Worm (Caenorhabditis elegans): Measurements from ENCODE around the gene ZC239.6.

ZC239.6 gene

DNA sequence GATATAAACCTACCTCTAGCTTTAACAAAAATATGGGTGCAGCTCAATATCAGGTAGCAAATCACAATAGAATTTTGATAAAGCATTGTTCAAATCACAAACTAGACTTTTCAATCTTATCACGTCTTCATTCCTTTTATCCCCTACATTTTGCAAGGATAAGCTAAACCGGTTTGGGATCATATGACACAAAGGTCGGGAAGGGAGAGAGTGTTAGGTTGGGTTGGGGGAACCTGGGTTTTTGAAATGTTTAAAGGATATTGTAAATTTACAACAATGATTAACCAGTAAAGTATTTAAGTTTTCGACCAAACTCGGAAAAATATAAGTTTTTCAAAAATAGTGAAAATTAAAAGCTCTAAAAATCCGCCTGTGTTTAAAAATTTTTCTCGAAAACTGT is 34.6 kb downstream of the ZC239.6 start, which contains the start of gene C17F4.12:
C17F4.12 (minus strand) TSS at position 101 of the 400 bp plus-strand sequence.
- TF ChIP-seq ztf-29 (GFP tag; IDR thresholded peaks at IDR 0.05) (no peak), klf-2 (GFP tag; conservative IDR thresholded peaks at IDR 0.05) (no peak), tab-1 (GFP tag; IDR thresholded peaks at IDR 0.05) (no peak), cog-1 (tag; optimal IDR thresholded peaks at IDR 0.05) (no peak), flt-1 (GFP tag; IDR thresholded peaks at IDR 0.05) (no peak), T22C8.4 (GFP tag; IDR thresholded peaks at IDR 0.05) (no peak), ref-1 (GFP tag; conservative IDR thresholded peaks at IDR 0.05) (no peak), ztf-23 (GFP tag; IDR thresholded peaks at IDR 0.05) (no peak), med-1 (GFP tag; optimal IDR thresholded peaks at IDR 0.05; ENCODE audit: insufficient read depth) (no peak)

DNA sequence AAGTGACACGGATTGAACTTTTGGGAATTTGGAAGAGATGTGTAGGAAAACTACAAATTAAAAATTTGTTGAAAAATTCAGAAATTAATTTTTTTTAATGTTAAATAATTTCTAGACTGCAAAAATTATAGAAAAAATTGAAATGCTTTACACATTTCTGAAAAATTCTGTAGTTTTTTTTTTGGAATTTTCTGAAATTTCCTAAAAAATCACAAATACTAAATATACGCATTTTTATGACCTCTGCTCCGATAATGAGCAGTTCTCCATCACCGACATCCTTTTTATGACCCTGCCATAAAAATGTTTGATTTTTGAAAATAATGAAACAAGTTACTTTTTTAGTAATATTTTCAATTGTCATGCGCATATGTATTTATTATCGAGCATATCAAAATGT is 35.3 kb downstream of the ZC239.6 start:
- TF ChIP-seq ztf-23 (GFP tag; IDR thresholded peaks at IDR 0.05) (no peak), klf-2 (GFP tag; conservative IDR thresholded peaks at IDR 0.05) (no peak), flt-1 (GFP tag; IDR thresholded peaks at IDR 0.05) (no peak), ref-1 (GFP tag; conservative IDR thresholded peaks at IDR 0.05) (no peak), med-1 (GFP tag; optimal IDR thresholded peaks at IDR 0.05; ENCODE audit: insufficient read depth) (no peak), T22C8.4 (GFP tag; IDR thresholded peaks at IDR 0.05) (no peak), ztf-29 (GFP tag; IDR thresholded peaks at IDR 0.05) (no peak), tab-1 (GFP tag; IDR thresholded peaks at IDR 0.05) (no peak), cog-1 (tag; optimal IDR thresholded peaks at IDR 0.05) (no peak)

ce11 chrII:3245836-3246235 is 36.4 kb downstream of the ZC239.6 start, which contains the start of gene C17F4.7:
Gene C17F4.7, minus strand, starts transcription at chrII:3246015.
- TF ChIP-seq ref-1 (GFP tag; conservative IDR thresholded peaks at IDR 0.05) (no peak), med-1 (GFP tag; optimal IDR thresholded peaks at IDR 0.05; ENCODE audit: insufficient read depth) (no peak), cog-1 (tag; optimal IDR thresholded peaks at IDR 0.05) (no peak), flt-1 (GFP tag; IDR thresholded peaks at IDR 0.05) (no peak)

DNA sequence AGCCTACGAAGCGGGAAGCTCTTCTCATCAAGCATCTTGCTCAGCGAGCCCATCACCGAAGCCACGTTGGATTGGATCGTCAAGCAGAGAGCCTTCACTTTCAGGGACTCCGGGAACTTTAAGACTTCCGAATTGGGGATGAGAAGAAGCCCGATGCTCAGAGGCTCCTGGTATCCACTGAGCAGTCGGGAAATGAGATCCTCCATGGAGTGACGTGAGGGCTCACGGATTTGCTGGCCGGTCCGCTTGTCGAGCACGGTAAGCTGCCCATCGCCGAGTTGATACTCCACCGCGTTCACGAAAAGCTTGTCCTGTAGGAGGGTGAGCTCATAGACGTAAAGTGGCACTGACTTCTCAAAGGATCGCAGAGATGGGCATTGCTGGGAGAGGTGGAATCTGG is 38.1 kb downstream of the ZC239.6 start:
- TF ChIP-seq ztf-29 (GFP tag; IDR thresholded peaks at IDR 0.05) (no peak), klf-2 (GFP tag; conservative IDR thresholded peaks at IDR 0.05) (no peak), T22C8.4 (GFP tag; IDR thresholded peaks at IDR 0.05) (no peak), cog-1 (tag; optimal IDR thresholded peaks at IDR 0.05) (no peak), tab-1 (GFP tag; IDR thresholded peaks at IDR 0.05) (no peak), ref-1 (GFP tag; conservative IDR thresholded peaks at IDR 0.05) (no peak), med-1 (GFP tag; optimal IDR thresholded peaks at IDR 0.05; ENCODE audit: insufficient read depth) (no peak), flt-1 (GFP tag; IDR thresholded peaks at IDR 0.05) (no peak), ztf-23 (GFP tag; IDR thresholded peaks at IDR 0.05) (no peak)

DNA sequence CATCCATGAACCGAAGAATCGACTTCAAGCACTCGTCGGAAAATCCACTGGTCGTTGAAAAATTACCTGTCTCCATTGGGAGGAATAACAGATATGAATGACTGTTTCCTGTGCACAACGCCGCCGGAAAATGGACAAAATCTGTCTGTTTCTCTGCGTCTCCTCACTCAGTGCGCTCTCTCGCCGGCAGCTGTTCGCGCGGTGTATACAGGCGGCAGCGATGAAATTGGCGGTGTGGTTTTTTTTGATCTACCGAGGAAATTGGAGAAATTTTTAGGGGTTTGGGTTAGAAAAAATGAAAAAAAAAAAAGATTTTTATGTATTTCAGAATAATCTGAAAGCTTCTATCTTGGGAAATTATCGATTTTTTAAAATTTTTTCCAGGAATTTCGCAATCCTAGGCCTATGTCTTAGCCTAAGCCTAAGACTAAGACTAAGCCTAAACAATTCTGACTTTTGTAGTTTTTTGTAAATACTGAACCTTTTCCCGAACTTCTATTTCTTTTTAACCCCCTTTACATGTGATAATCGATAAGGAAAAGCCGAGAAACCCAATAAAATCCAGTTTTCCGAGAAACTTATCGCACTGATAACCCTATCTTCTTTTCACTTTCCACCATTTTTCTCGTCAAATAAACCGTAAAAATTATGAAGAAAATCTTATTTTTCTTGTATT is 38.8 kb downstream of the ZC239.6 start, which contains the start of the genes fbxc-50 and C17F4.2:
fbxc-50 (minus strand) TSS at position 81 of the 676 bp plus-strand sequence.
C17F4.2 (plus strand) TSS at position 626 of the 676 bp plus-strand sequence.
- TF ChIP-seq med-1 (GFP tag; optimal IDR thresholded peaks at IDR 0.05; ENCODE audit: insufficient read depth) = no peak
- no peak for TF ChIP-seq tab-1 (GFP tag; IDR thresholded peaks at IDR 0.05)
- TF ChIP-seq ztf-29 (GFP tag; IDR thresholded peaks at IDR 0.05) = no peak
- TF ChIP-seq T22C8.4 (GFP tag; IDR thresholded peaks at IDR 0.05) = 0 out of 2 replicates have a peak, but pooled peaks have one; percentile 36
- no peak for TF ChIP-seq cog-1 (tag; optimal IDR thresholded peaks at IDR 0.05)
- no peak for TF ChIP-seq flt-1 (GFP tag; IDR thresholded peaks at IDR 0.05)
- TF ChIP-seq ref-1 (GFP tag; conservative IDR thresholded peaks at IDR 0.05) = no peak
- TF ChIP-seq klf-2 (GFP tag; conservative IDR thresholded peaks at IDR 0.05) = no peak
- no peak for TF ChIP-seq ztf-23 (GFP tag; IDR thresholded peaks at IDR 0.05)

DNA sequence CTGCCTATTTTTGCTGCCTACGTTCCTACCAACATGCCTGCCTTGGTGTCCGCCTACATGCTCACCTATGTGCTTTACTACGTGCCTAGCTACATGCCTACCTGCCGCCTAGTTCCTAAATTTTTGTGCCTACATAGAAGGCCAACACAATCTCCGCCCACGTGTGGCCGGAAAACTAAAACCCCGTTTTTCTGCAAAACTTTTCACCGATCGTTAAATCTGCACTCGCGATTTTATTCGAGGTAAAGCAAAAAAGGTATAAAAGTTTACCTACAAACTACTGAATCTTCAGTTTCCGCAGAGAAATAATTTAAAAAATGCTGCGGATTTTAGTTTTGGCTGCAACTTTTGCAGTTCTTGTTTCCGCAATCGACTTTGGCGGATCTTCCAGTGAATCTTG is 40.0 kb downstream of the ZC239.6 start, which contains the start of gene clec-124:
clec-124 (plus strand) TSS at position 301 of the 400 bp plus-strand sequence.
- TF ChIP-seq med-1 (GFP tag; optimal IDR thresholded peaks at IDR 0.05; ENCODE audit: insufficient read depth) (no peak), ztf-29 (GFP tag; IDR thresholded peaks at IDR 0.05) (no peak), flt-1 (GFP tag; IDR thresholded peaks at IDR 0.05) (no peak), cog-1 (tag; optimal IDR thresholded peaks at IDR 0.05) (no peak)

ce11 chrII:3250195-3250594 is 40.8 kb downstream of the ZC239.6 start:
- TF ChIP-seq ref-1 (GFP tag; conservative IDR thresholded peaks at IDR 0.05) (no peak), klf-2 (GFP tag; conservative IDR thresholded peaks at IDR 0.05) (no peak), med-1 (GFP tag; optimal IDR thresholded peaks at IDR 0.05; ENCODE audit: insufficient read depth) (no peak), tab-1 (GFP tag; IDR thresholded peaks at IDR 0.05) (no peak), cog-1 (tag; optimal IDR thresholded peaks at IDR 0.05) (no peak), ztf-29 (GFP tag; IDR thresholded peaks at IDR 0.05) (no peak), flt-1 (GFP tag; IDR thresholded peaks at IDR 0.05) (no peak), ztf-23 (GFP tag; IDR thresholded peaks at IDR 0.05) (no peak), T22C8.4 (GFP tag; IDR thresholded peaks at IDR 0.05) (no peak)

ce11 chrII:3251782-3252181 is 42.4 kb downstream of the ZC239.6 start:
- no peak for TF ChIP-seq ref-1 (GFP tag; conservative IDR thresholded peaks at IDR 0.05)
- no peak for TF ChIP-seq klf-2 (GFP tag; conservative IDR thresholded peaks at IDR 0.05)
- no peak for TF ChIP-seq cog-1 (tag; optimal IDR thresholded peaks at IDR 0.05)
- TF ChIP-seq ztf-23 (GFP tag; IDR thresholded peaks at IDR 0.05) = no peak
- TF ChIP-seq tab-1 (GFP tag; IDR thresholded peaks at IDR 0.05) = no peak
- no peak for TF ChIP-seq flt-1 (GFP tag; IDR thresholded peaks at IDR 0.05)
- no peak for TF ChIP-seq med-1 (GFP tag; optimal IDR thresholded peaks at IDR 0.05; ENCODE audit: insufficient read depth)
- no peak for TF ChIP-seq T22C8.4 (GFP tag; IDR thresholded peaks at IDR 0.05)
- no peak for TF ChIP-seq ztf-29 (GFP tag; IDR thresholded peaks at IDR 0.05)

ce11 chrII:3259254-3259653 is 49.8 kb downstream of the ZC239.6 start, which contains the start of gene gcy-19:
Gene gcy-19, minus strand, starts transcription at chrII:3259354.
- TF ChIP-seq T22C8.4 (GFP tag; IDR thresholded peaks at IDR 0.05) (no peak), ref-1 (GFP tag; conservative IDR thresholded peaks at IDR 0.05) (no peak), ztf-23 (GFP tag; IDR thresholded peaks at IDR 0.05) (no peak), cog-1 (tag; optimal IDR thresholded peaks at IDR 0.05) (no peak), ztf-29 (GFP tag; IDR thresholded peaks at IDR 0.05) (no peak), tab-1 (GFP tag; IDR thresholded peaks at IDR 0.05) (no peak), klf-2 (GFP tag; conservative IDR thresholded peaks at IDR 0.05) (no peak), med-1 (GFP tag; optimal IDR thresholded peaks at IDR 0.05; ENCODE audit: insufficient read depth) (no peak), flt-1 (GFP tag; IDR thresholded peaks at IDR 0.05) (no peak)
